Worm (Caenorhabditis elegans) whole organism, young adult: ENCODE data around the gene Y37A1A.3.
"Not testable (repeated sequence)": the region's sequence is repeated elsewhere in the genome, so short reads cannot be mapped to it uniquely, and the experiment has no call there.

Source experiments
- B0336.3 ChIP-seq: fragments of 200-800 bp; sonication (Bioruptor generic); IDR thresholded peaks from 2 replicates; pipeline ENCODE4 v1.3.6; 2022; ENCODE audit warnings: missing genetic modification characterization, missing compliant biosample characterization
- Y53G8AR.9 ChIP-seq: fragments of 200-800 bp; sonication (Bioruptor generic); conservative IDR thresholded peaks from 2 replicates; pipeline ENCODE4 v1.3.6; 2022; ENCODE audit warnings: missing genetic modification reagents, missing genetic modification characterization, missing compliant biosample characterization
- Y67H2A.10 ChIP-seq: fragments of 200-800 bp; sonication (Bioruptor generic); conservative IDR thresholded peaks from 2 replicates; pipeline ENCODE4 v1.3.6; 2022; ENCODE audit warnings: missing genetic modification reagents, missing genetic modification characterization, missing compliant biosample characterization
- Y79H2A.3 ChIP-seq: fragments of 200-800 bp; sonication (Bioruptor generic); conservative IDR thresholded peaks from 2 replicates; pipeline ENCODE4 v1.3.6; 2022; ENCODE audit warnings: missing genetic modification reagents, missing genetic modification characterization, missing compliant biosample characterization
- attf-6 ChIP-seq: fragments of 200-800 bp; sonication (Bioruptor generic); IDR thresholded peaks from 2 replicates; pipeline ENCODE4 v1.3.6; 2022; ENCODE audit warnings: missing genetic modification reagents, missing genetic modification characterization, missing compliant biosample characterization
- bed-1 ChIP-seq: fragments of 200-800 bp; sonication (Bioruptor generic); IDR thresholded peaks from 2 replicates; pipeline ENCODE4 v1.3.6; 2022; ENCODE audit warnings: missing genetic modification reagents, missing genetic modification characterization, missing compliant biosample characterization
- cebp-2 ChIP-seq: fragments of 200-800 bp; sonication (Bioruptor generic); IDR thresholded peaks from 2 replicates; pipeline ENCODE4 v1.3.6; 2022; ENCODE audit warnings: missing genetic modification characterization, missing compliant biosample characterization
- ceh-100 ChIP-seq: fragments of 200-800 bp; sonication (Bioruptor generic); IDR thresholded peaks from 2 replicates; pipeline ENCODE4 v1.3.6; 2022; ENCODE audit warnings: missing genetic modification reagents, missing genetic modification characterization, missing compliant biosample characterization
- ceh-40 ChIP-seq: fragments of 200-800 bp; sonication (Bioruptor generic); IDR thresholded peaks from 2 replicates; pipeline ENCODE4 v1.3.6; 2022; ENCODE audit warnings: missing genetic modification characterization, missing compliant biosample characterization
- dox-1 ChIP-seq: fragments of 200-800 bp; sonication (Bioruptor generic); IDR thresholded peaks from 2 replicates; pipeline ENCODE4 v1.3.6; 2022; ENCODE audit warnings: missing genetic modification reagents, missing genetic modification characterization, missing compliant biosample characterization
- dpl-1 ChIP-seq: fragments of 150-350 bp; optimal IDR thresholded peaks from 2 replicates; lab custom pipeline; 2014; ENCODE audit warnings: missing biosample characterization, missing genetic modification reagents, missing genetic modification characterization
- egrh-3 ChIP-seq: fragments of 200-800 bp; sonication (Bioruptor generic); IDR thresholded peaks from 2 replicates; pipeline ENCODE4 v1.3.6; 2022; ENCODE audit warnings: missing genetic modification reagents, missing genetic modification characterization, missing compliant biosample characterization
- ekl-4 ChIP-seq: fragments of 200-800 bp; sonication (Bioruptor generic); IDR thresholded peaks from 2 replicates; pipeline ENCODE4 v1.3.6; 2022; ENCODE audit warnings: missing genetic modification reagents, missing genetic modification characterization, missing compliant biosample characterization
- hlh-12 ChIP-seq: sonication (generic microtip); optimal IDR thresholded peaks from 2 replicates; lab custom pipeline; 2016; ENCODE audit warnings: missing genetic modification characterization, missing compliant biosample characterization
- hlh-26 ChIP-seq: fragments of 200-800 bp; sonication (Bioruptor generic); conservative IDR thresholded peaks from 2 replicates; pipeline ENCODE4 v1.3.6; 2022; ENCODE audit warnings: missing genetic modification reagents, missing genetic modification characterization, missing compliant biosample characterization
- hsf-1 ChIP-seq: fragments of 200-800 bp; sonication (Bioruptor generic); IDR thresholded peaks from 2 replicates; pipeline ENCODE4 v1.3.6; 2022; ENCODE audit warnings: missing genetic modification reagents, missing genetic modification characterization, missing compliant biosample characterization
- lin-54 ChIP-seq: fragments of 200-800 bp; sonication (Bioruptor generic); optimal IDR thresholded peaks from 2 replicates; lab custom pipeline; 2018; ENCODE audit warnings: mild to moderate bottlenecking, missing genetic modification characterization, missing compliant biosample characterization
- lsl-1 ChIP-seq: fragments of 200-800 bp; sonication (Bioruptor generic); optimal IDR thresholded peaks from 2 replicates; lab custom pipeline; 2018; ENCODE audit warnings: mild to moderate bottlenecking, missing genetic modification characterization, moderate library complexity, missing compliant biosample characterization
- madf-10 ChIP-seq: sonication (generic microtip); optimal IDR thresholded peaks from 2 replicates; lab custom pipeline; 2016; ENCODE audit warnings: mild to moderate bottlenecking, missing genetic modification characterization, missing compliant biosample characterization
- madf-3 ChIP-seq: fragments of 200-800 bp; sonication (Bioruptor generic); IDR thresholded peaks from 2 replicates; pipeline ENCODE4 v1.3.6; 2022; ENCODE audit warnings: missing genetic modification reagents, missing genetic modification characterization, missing compliant biosample characterization
- madf-8 ChIP-seq: fragments of 200-800 bp; sonication (Bioruptor generic); conservative IDR thresholded peaks from 2 replicates; pipeline ENCODE4 v1.3.6; 2022; ENCODE audit warnings: missing genetic modification reagents, missing genetic modification characterization, missing compliant biosample characterization
- mes-4 ChIP-seq: sonication (generic microtip); optimal IDR thresholded peaks from 2 replicates; lab custom pipeline; 2016; ENCODE audit warnings: missing genotype, missing genetic modification characterization, missing compliant biosample characterization
- nfya-2 ChIP-seq: fragments of 200-800 bp; sonication (Bioruptor generic); IDR thresholded peaks from 2 replicates; pipeline ENCODE4 v1.3.6; 2022; ENCODE audit warnings: missing genetic modification reagents, missing genetic modification characterization, missing compliant biosample characterization
- nfyb-1 ChIP-seq: fragments of 200-800 bp; sonication (Bioruptor generic); IDR thresholded peaks from 2 replicates; pipeline ENCODE4 v1.3.6; 2022; ENCODE audit warnings: missing genetic modification reagents, missing genetic modification characterization, missing compliant biosample characterization
- nhr-120 ChIP-seq: fragments of 200-800 bp; sonication (Bioruptor generic); IDR thresholded peaks from 2 replicates; pipeline ENCODE4 v1.3.6; 2022; ENCODE audit warnings: missing genetic modification characterization, missing compliant biosample characterization
- pha-4 ChIP-seq: fragments of 150-350 bp; sonication (generic microtip); optimal IDR thresholded peaks from 2 replicates; lab custom pipeline; 2014; ENCODE audit warnings: missing biosample characterization, missing genetic modification reagents, missing genetic modification characterization
- rcor-1 ChIP-seq: fragments of 200-800 bp; sonication (Bioruptor generic); IDR thresholded peaks from 2 replicates; pipeline ENCODE4 v1.3.6; 2022; ENCODE audit warnings: missing genetic modification reagents, missing genetic modification characterization, missing compliant biosample characterization
- rec-8 ChIP-seq, 2 experiments: sonication (generic microtip); optimal IDR thresholded peaks; 2 replicates each; lab custom pipeline; 2016; ENCODE audit warnings: mild to moderate bottlenecking in 2 of 2, missing genetic modification characterization in 2 of 2, missing genetic modification reagents in 2 of 2, missing genotype in 2 of 2, missing biosample characterization in 1 of 2, missing compliant biosample characterization in 1 of 2, moderate library complexity in 1 of 2
- snpc-4 ChIP-seq, 5 experiments: fragments of 150-350 bp in 1 of 5; sonication (generic microtip) in 4 of 5; optimal IDR thresholded peaks; 2 replicates each; lab custom pipeline; 2014 to 2018; ENCODE audit warnings: missing genetic modification characterization in 5 of 5, missing biosample characterization in 3 of 5, antibody characterized with exemption in 2 of 5, mild to moderate bottlenecking in 2 of 5, missing compliant biosample characterization in 2 of 5, missing genotype in 2 of 5, moderate library complexity in 2 of 5, missing genetic modification reagents in 1 of 5
- tbx-9 ChIP-seq: sonication (generic microtip); optimal IDR thresholded peaks from 2 replicates; lab custom pipeline; 2016; ENCODE audit warnings: borderline replicate concordance, missing genetic modification characterization, inconsistent platforms, missing compliant biosample characterization
- tlf-1 ChIP-seq: fragments of 200-800 bp; sonication (Bioruptor generic); optimal IDR thresholded peaks from 2 replicates; lab custom pipeline; 2018; ENCODE audit warnings: mild to moderate bottlenecking, missing genetic modification characterization, missing compliant biosample characterization
- ztf-18 ChIP-seq: sonication (generic microtip); optimal IDR thresholded peaks from 2 replicates; lab custom pipeline; 2016; ENCODE audit warnings: missing genotype, mild to moderate bottlenecking, missing genetic modification characterization, missing compliant biosample characterization
- ztf-25 ChIP-seq: fragments of 200-800 bp; sonication (Bioruptor generic); IDR thresholded peaks from 2 replicates; pipeline ENCODE4 v1.3.6; 2022; ENCODE audit warnings: missing genetic modification reagents, missing genetic modification characterization, missing compliant biosample characterization

The Y37A1A.3 gene

DNA sequence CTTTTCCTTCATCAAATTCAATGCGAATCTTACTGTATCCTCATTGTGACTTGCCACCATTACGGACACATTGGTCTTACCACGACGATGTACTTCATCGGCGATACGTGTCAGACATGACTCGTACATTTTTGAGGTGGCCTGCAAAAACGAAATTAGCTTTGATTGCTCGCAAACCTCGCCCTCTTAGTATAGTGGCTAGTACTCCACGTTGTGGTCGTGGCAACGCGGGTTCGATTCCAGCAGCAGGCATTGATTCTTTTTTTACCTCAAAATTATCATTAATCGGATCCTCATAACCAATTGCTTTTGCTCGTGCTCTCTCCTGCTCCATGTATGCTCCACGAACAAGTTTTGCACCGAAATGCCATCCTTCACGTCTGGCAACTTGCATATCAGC lies 32.6 kb downstream of the Y37A1A.3 start (continued):
- TF ChIP-seq nhr-120, result no peak
- TF ChIP-seq ztf-25 (GFP tag; lab: Robert Waterston, UW), result no peak
- no peak for TF ChIP-seq hlh-26
- no peak for TF ChIP-seq nfya-2
- TF ChIP-seq ztf-18 (tag; lab: Kevin White, UChicago), result peak; percentile 63
- 0 out of 2 replicates have a peak, but pooled peaks have one; percentile 38 for TF ChIP-seq bed-1
- no peak for TF ChIP-seq ceh-40
- TF ChIP-seq lin-54, result no peak
- TF ChIP-seq rec-8 (tag; optimal IDR thresholded peaks at IDR 0.05; lab: Kevin White, UChicago), result no peak
- no peak for TF ChIP-seq tlf-1 (GFP tag; lab: Kevin White, UChicago)
- TF ChIP-seq, all 124 proteins: peak for 21

DNA sequence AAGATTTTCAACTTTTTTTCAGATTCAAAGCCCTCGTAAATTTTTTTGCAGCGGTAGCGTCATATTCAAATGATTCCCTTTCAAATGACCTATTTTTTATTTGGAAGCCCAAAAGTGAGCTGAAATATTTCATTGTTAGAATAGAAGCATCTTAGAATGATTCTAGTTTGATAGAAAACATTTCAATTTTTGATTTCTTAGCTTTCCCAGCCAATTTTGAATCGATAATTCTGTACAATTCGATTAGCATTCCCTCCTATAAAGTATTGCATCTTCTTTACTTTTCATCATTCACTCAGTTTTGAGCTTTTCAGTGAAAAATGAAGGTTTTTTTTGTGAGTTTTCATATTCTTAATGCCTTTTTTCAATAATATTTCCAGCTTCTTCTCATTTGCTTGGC lies 35.9 kb downstream of the Y37A1A.3 start, which contains the start of gene B0513.90:
Gene B0513.90 (plus strand): TSS at position 301 of the 400 bp plus-strand sequence.
- TF ChIP-seq B0336.3 (GFP tag; lab: Robert Waterston, UW) (no peak), Y67H2A.10 (GFP tag; lab: Robert Waterston, UW) (no peak), madf-3 (GFP tag; lab: Robert Waterston, UW) (no peak), tbx-9 (no peak), egrh-3 (GFP tag; lab: Robert Waterston, UW) (no peak), cebp-2 (no peak), Y53G8AR.9 (GFP tag; lab: Robert Waterston, UW) (no peak), lsl-1 (no peak)

DNA sequence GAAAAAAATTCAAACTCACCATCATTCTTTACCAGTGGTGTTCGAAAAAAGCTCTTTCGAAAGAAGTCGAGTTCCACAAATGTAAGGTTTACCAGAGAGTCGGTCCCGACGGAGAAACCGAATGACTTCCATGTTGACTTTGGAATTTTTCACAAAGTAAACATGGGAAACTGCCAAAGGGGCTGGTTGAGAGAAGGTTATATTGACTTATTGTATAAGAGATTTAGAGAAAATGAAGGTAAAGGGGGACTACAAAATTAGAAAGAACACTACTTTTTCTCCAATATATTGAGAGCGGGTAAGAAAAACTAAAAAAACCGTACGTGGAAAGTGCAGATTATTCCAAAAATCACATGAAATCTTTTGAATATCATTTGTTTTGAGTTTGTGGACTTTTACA lies 37.5 kb downstream of the Y37A1A.3 start, which contains the start of gene vamp-8:
Gene vamp-8 (minus strand): TSS at position 25 of the 400 bp plus-strand sequence.
- TF ChIP-seq dox-1 (GFP tag; lab: Robert Waterston, UW), result no peak
- no peak for TF ChIP-seq dpl-1 (GFP tag; lab: Kevin White, UChicago)
- TF ChIP-seq madf-10 (tag; lab: Kevin White, UChicago), result no peak
- no peak for TF ChIP-seq mes-4 (tag; lab: Kevin White, UChicago)
- no peak for TF ChIP-seq hlh-12 (tag; lab: Kevin White, UChicago)
- no peak for TF ChIP-seq madf-8 (GFP tag; lab: Robert Waterston, UW)
- peak; percentile 19 for TF ChIP-seq pha-4 (tag; lab: Kevin White, UChicago)
- TF ChIP-seq, all 124 proteins: peak for 1

DNA sequence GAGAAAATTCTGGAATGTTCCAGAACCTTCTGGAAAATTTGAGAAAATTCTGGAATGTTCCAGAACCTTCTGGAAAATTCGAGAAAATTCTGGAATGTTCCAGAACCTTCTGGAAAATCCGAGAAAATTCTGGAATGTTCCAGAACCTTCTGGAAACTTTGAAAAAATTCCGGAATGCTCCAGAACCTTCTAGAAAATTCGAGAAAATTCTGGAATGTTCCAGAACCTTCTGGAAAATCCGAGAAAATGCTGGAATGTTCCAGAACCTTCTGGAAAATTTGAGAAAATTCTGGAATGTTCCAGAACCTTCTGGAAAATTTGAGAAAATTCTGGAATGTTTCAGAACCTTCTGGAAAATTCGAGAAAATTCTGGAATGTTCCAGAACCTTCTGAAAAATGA lies 40.7 kb downstream of the Y37A1A.3 start:
- 0 out of 2 replicates have a peak, but pooled peaks have one; percentile 58 for TF ChIP-seq ceh-40
- TF ChIP-seq hsf-1 (GFP tag; lab: Robert Waterston, UW), result peak; percentile 99
- peak; percentile 45; the same call in 1 of the 2 replicates for TF ChIP-seq ceh-100 (GFP tag; lab: Robert Waterston, UW)
- TF ChIP-seq attf-6 (GFP tag; lab: Robert Waterston, UW), result peak; percentile 44; the same call in 1 of the 2 replicates
- not testable (repeated sequence) for TF ChIP-seq snpc-4 (GFP tag; optimal IDR thresholded peaks at IDR 0.05; lab: Kevin White, UChicago)
- peak in 1 of 4 experiments; percentile 47 for TF ChIP-seq snpc-4 (tag; optimal IDR thresholded peaks at IDR 0.05; lab: Kevin White, UChicago)
- 0 out of 2 replicates have a peak, but pooled peaks have one; percentile 29 for TF ChIP-seq rcor-1 (GFP tag; lab: Robert Waterston, UW)
- 0 out of 2 replicates have a peak, but pooled peaks have one; percentile 28 for TF ChIP-seq egrh-3 (GFP tag; lab: Robert Waterston, UW)
- TF ChIP-seq nfyb-1 (GFP tag; lab: Robert Waterston, UW), result peak; percentile 32; the same call in 1 of the 2 replicates
- peak; percentile 57; the same call in 1 of the 2 replicates for TF ChIP-seq ekl-4 (GFP tag; lab: Robert Waterston, UW)
- 0 out of 2 replicates have a peak, but pooled peaks have one; percentile 12 for TF ChIP-seq Y79H2A.3 (GFP tag; lab: Robert Waterston, UW)
- TF ChIP-seq dox-1 (GFP tag; lab: Robert Waterston, UW), result peak; percentile 93; the same call in 1 of the 2 replicates
